Fruit fly (Drosophila melanogaster): ENCODE measurements around the gene Npc2e.

Gene Npc2e

DNA sequence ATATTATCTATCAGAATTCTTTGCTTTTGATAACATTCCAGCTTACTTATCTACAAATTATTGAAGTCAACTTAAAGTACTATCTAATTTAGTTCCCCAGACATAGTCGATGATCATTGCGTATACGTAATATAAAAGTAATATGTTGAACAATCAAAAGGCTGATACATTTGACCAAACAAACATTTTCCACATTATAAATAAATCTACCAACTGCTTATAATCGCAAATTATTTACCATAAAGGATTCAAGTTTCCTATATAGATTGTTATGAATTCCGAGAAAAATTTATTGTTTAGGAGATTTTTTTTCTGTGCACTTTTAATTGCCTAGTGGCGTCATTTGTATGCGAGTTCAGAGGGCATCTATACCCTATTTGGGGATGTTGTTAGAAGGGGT lies 33.6 kb downstream of the Npc2e start (continued):
- no peak for TF ChIP-seq CG14014 (GFP tag; IDR thresholded peaks at IDR 0.05)
- no peak for TF ChIP-seq pho (GFP tag; optimal IDR thresholded peaks at IDR 0.05)
- peak; percentile 73 for TF ChIP-seq sens (GFP tag)
- TF ChIP-seq dmrt99B (tag; optimal IDR thresholded peaks at IDR 0.05): peak; percentile 35
- no peak for TF ChIP-seq CTCF (GFP tag; optimal IDR thresholded peaks at IDR 0.05)
- no peak for TF ChIP-seq Kr (GFP tag; optimal IDR thresholded peaks at IDR 0.05)
- TF ChIP-seq ci (GFP tag; IDR thresholded peaks at IDR 0.05): no peak
- TF ChIP-seq CG13894 (tag; optimal IDR thresholded peaks at IDR 0.05): no peak
- TF ChIP-seq tna (GFP tag; IDR thresholded peaks at IDR 0.05; ENCODE audit: partially characterized antibody): no peak
- no peak for TF ChIP-seq luna (GFP tag; optimal IDR thresholded peaks at IDR 0.05)
- no peak for TF ChIP-seq psq (GFP tag; optimal IDR thresholded peaks at IDR 0.05)
- no peak for TF ChIP-seq CG4282 (GFP tag; optimal IDR thresholded peaks at IDR 0.05)
- no peak for TF ChIP-seq dysf (GFP tag; IDR thresholded peaks at IDR 0.05)
- TF ChIP-seq seq (GFP tag; IDR thresholded peaks at IDR 0.05): no peak
- no peak for TF ChIP-seq Eip74EF (GFP tag; optimal IDR thresholded peaks at IDR 0.05)
- no peak for TF ChIP-seq her (GFP tag; optimal IDR thresholded peaks at IDR 0.05)
- no peak for TF ChIP-seq org-1 (GFP tag; optimal IDR thresholded peaks at IDR 0.05)
- peak; percentile 49; the same call in 2 of the 3 replicates for TF ChIP-seq CG17361 (GFP tag; IDR thresholded peaks at IDR 0.05)
- no peak for TF ChIP-seq CG6791 (GFP tag; IDR thresholded peaks at IDR 0.05; ENCODE audit: partially characterized antibody)
- no peak for TF ChIP-seq lola (GFP tag; optimal IDR thresholded peaks at IDR 0.05)
- no peak for TF ChIP-seq CG11398 (GFP tag; optimal IDR thresholded peaks at IDR 0.05)
- TF ChIP-seq sc (optimal IDR thresholded peaks at IDR 0.05): no peak
- no peak for TF ChIP-seq sc (GFP tag; optimal IDR thresholded peaks at IDR 0.05)
- TF ChIP-seq btn (GFP tag; optimal IDR thresholded peaks at IDR 0.05): no peak
- TF ChIP-seq CG6272 (GFP tag; IDR thresholded peaks at IDR 0.05): no peak
- TF ChIP-seq ftz-f1 (GFP tag; optimal IDR thresholded peaks at IDR 0.05): no peak
- TF ChIP-seq usp (GFP tag; optimal IDR thresholded peaks at IDR 0.05): no peak
- no peak for TF ChIP-seq nom (GFP tag; optimal IDR thresholded peaks at IDR 0.05)
- no peak for TF ChIP-seq CG33213 (GFP tag; optimal IDR thresholded peaks at IDR 0.05)
- no peak for TF ChIP-seq CG6689 (GFP tag; IDR thresholded peaks at IDR 0.05)
- TF ChIP-seq mam (GFP tag; optimal IDR thresholded peaks at IDR 0.05): no peak
- TF ChIP-seq CG12769 (tag; optimal IDR thresholded peaks at IDR 0.05): no peak
- TF ChIP-seq tin (GFP tag; optimal IDR thresholded peaks at IDR 0.05): no peak
- TF ChIP-seq nmo (GFP tag; optimal IDR thresholded peaks at IDR 0.05): no peak
- no peak for TF ChIP-seq CG13624 (GFP tag; optimal IDR thresholded peaks at IDR 0.05)
- no peak for TF ChIP-seq CG2712 (tag; optimal IDR thresholded peaks at IDR 0.05)
- TF ChIP-seq gem (tag; optimal IDR thresholded peaks at IDR 0.05): peak; percentile 31
- TF ChIP-seq pzg (GFP tag; optimal IDR thresholded peaks at IDR 0.05): no peak
- TF ChIP-seq Nf-YB (GFP tag; optimal IDR thresholded peaks at IDR 0.05): no peak
- TF ChIP-seq emc (GFP tag; optimal IDR thresholded peaks at IDR 0.05): no peak
- no peak for TF ChIP-seq Gsc (GFP tag; IDR thresholded peaks at IDR 0.05)
- TF ChIP-seq Hr39 (optimal IDR thresholded peaks at IDR 0.05): no peak
- TF ChIP-seq Ets65A (GFP tag): no peak
- TF ChIP-seq CG9215 (GFP tag; IDR thresholded peaks at IDR 0.05): no peak
- peak; percentile 11 for TF ChIP-seq phol (tag; optimal IDR thresholded peaks at IDR 0.05)
- no peak for TF ChIP-seq CG3281 (GFP tag; optimal IDR thresholded peaks at IDR 0.05)
- TF ChIP-seq kni (GFP tag; optimal IDR thresholded peaks at IDR 0.05): no peak
- TF ChIP-seq HLH4C (GFP tag; IDR thresholded peaks at IDR 0.05; ENCODE audit: partially characterized antibody): no peak
- no peak for TF ChIP-seq CG32772 (GFP tag; IDR thresholded peaks at IDR 0.05)
- TF ChIP-seq Awh (GFP tag; IDR thresholded peaks at IDR 0.05): no peak
- no peak for TF ChIP-seq toy (GFP tag; IDR thresholded peaks at IDR 0.05)
- peak; percentile 28 for TF ChIP-seq CG9437 (GFP tag; optimal IDR thresholded peaks at IDR 0.05)
- TF ChIP-seq ssp (GFP tag; IDR thresholded peaks at IDR 0.05): no peak
- TF ChIP-seq Hr51 (GFP tag; optimal IDR thresholded peaks at IDR 0.05): no peak
